Fruit fly (Drosophila melanogaster) whole organism, embryonic: ENCODE results near the gene RhoGAPp190.
A peak's percentile ranks its signal among the peaks of the same experiment; 100 is the strongest.

Source experiments
- BEAF-32 ChIP-seq: fragments of 200-800 bp; sonication (Bioruptor generic); optimal IDR thresholded peaks from 3 replicates; lab custom pipeline; 2017; ENCODE audit warnings: missing biosample characterization, missing genetic modification characterization, mild to moderate bottlenecking, moderate library complexity, missing genetic modification reagents
- CG11504 ChIP-seq: fragments of 200-800 bp; sonication (Bioruptor generic); optimal IDR thresholded peaks from 3 replicates; lab custom pipeline; 2019; ENCODE audit warnings: missing biosample characterization, mild to moderate bottlenecking, missing genetic modification characterization, moderate library complexity
- CG11695 ChIP-seq: fragments of 200-800 bp; sonication (Bioruptor generic); IDR thresholded peaks from 3 replicates; pipeline ENCODE4 v1.3.6; 2022; ENCODE audit warnings: missing biosample characterization, missing genetic modification characterization
- CG12299 ChIP-seq: fragments of 200-800 bp; sonication (Bioruptor generic); optimal IDR thresholded peaks from 2 replicates; lab custom pipeline; 2018; ENCODE audit warnings: missing biosample characterization, mild to moderate bottlenecking, missing genetic modification characterization
- CG12391 ChIP-seq: fragments of 200-800 bp; sonication (Bioruptor generic); optimal IDR thresholded peaks from 3 replicates; lab custom pipeline; 2018; ENCODE audit warnings: missing biosample characterization, mild to moderate bottlenecking, missing genetic modification characterization, moderate library complexity
- CG14710 ChIP-seq: fragments of 200-800 bp; sonication (Bioruptor generic); optimal IDR thresholded peaks from 3 replicates; lab custom pipeline; 2019; ENCODE audit warnings: missing biosample characterization, mild to moderate bottlenecking, missing genetic modification characterization, moderate library complexity
- CG1529 ChIP-seq: fragments of 200-800 bp; sonication (Bioruptor generic); optimal IDR thresholded peaks from 3 replicates; lab custom pipeline; 2018; ENCODE audit warnings: missing biosample characterization, missing genetic modification characterization
- CG15514 ChIP-seq: fragments of 200-800 bp; sonication (Bioruptor generic); optimal IDR thresholded peaks from 3 replicates; lab custom pipeline; 2017; ENCODE audit warnings: missing biosample characterization, missing genetic modification characterization, mild to moderate bottlenecking, moderate library complexity, missing genetic modification reagents
- CG17612 ChIP-seq: fragments of 200-800 bp; sonication (Bioruptor generic); IDR thresholded peaks from 2 replicates; pipeline ENCODE4 v1.3.6; 2022; ENCODE audit warnings: missing biosample characterization, missing genetic modification characterization
- CG18619 ChIP-seq: fragments of 200-800 bp; sonication (Bioruptor generic); optimal IDR thresholded peaks from 3 replicates; lab custom pipeline; 2017; ENCODE audit warnings: missing biosample characterization, mild to moderate bottlenecking, missing genetic modification characterization
- CG30431 ChIP-seq: fragments of 200-800 bp; sonication (Bioruptor generic); optimal IDR thresholded peaks from 2 replicates; lab custom pipeline; 2017; ENCODE audit warnings: missing biosample characterization, missing genetic modification characterization
- CG3847 ChIP-seq: fragments of 200-800 bp; sonication (Bioruptor generic); IDR thresholded peaks from 2 replicates; pipeline ENCODE4 v1.3.6; 2022; ENCODE audit warnings: missing biosample characterization, missing genetic modification characterization
- CG5245 ChIP-seq: fragments of 200-800 bp; sonication (Bioruptor generic); optimal IDR thresholded peaks from 3 replicates; lab custom pipeline; 2016; ENCODE audit warnings: missing biosample characterization, missing genetic modification characterization
- CG6791 ChIP-seq: fragments of 200-800 bp; sonication (Bioruptor generic); IDR thresholded peaks from 3 replicates; pipeline ENCODE4 v1.3.6; 2022; ENCODE audit warnings: missing biosample characterization, missing genetic modification characterization; ENCODE audit not compliant: partially characterized antibody
- CG8290 ChIP-seq, 3 experiments: fragments of 200-800 bp; sonication (Bioruptor generic); optimal IDR thresholded peaks; 2 replicates each; lab custom pipeline; 2016 to 2019; ENCODE audit warnings: missing biosample characterization in 3 of 3, missing genetic modification characterization in 3 of 3, mild to moderate bottlenecking in 2 of 3, moderate library complexity in 1 of 3
- CG8924 ChIP-seq: fragments of 200-800 bp; optimal IDR thresholded peaks from 3 replicates; lab custom pipeline; 2019; ENCODE audit warnings: missing biosample characterization, mild to moderate bottlenecking, missing genetic modification characterization, moderate library complexity
- CG9932 ChIP-seq: fragments of 200-800 bp; sonication (Bioruptor generic); IDR thresholded peaks from 2 replicates; pipeline ENCODE4 v1.3.6; 2022; ENCODE audit warnings: missing biosample characterization, missing genetic modification characterization
- CoRest ChIP-seq: fragments of 200-800 bp; sonication (Bioruptor generic); optimal IDR thresholded peaks from 3 replicates; lab custom pipeline; 2018; ENCODE audit warnings: missing biosample characterization, mild to moderate bottlenecking, missing genetic modification characterization, moderate library complexity
- Hsf ChIP-seq: fragments of 200-800 bp; sonication (Bioruptor generic); optimal IDR thresholded peaks from 3 replicates; lab custom pipeline; 2016; ENCODE audit warnings: missing biosample characterization, missing genetic modification characterization
- Lpt ChIP-seq: fragments of >200 bp; optimal IDR thresholded peaks from 2 replicates; lab custom pipeline; 2018; ENCODE audit warnings: missing biosample characterization, missing genetic modification characterization
- MBD-R2 ChIP-seq: fragments of 200-800 bp; sonication (Bioruptor generic); IDR thresholded peaks from 2 replicates; pipeline ENCODE4 v1.3.6; 2022; ENCODE audit warnings: missing biosample characterization, missing genetic modification characterization
- NFAT ChIP-seq: fragments of 200-800 bp; sonication (Bioruptor generic); IDR thresholded peaks from 2 replicates; pipeline ENCODE4 v1.3.6; 2022; ENCODE audit warnings: missing biosample characterization, missing genetic modification characterization
- Oaz ChIP-seq: fragments of 200-800 bp; sonication (Bioruptor generic); IDR thresholded peaks from 2 replicates; pipeline ENCODE4 v1.3.6; 2022; ENCODE audit warnings: missing biosample characterization, missing genetic modification characterization
- Sry-β ChIP-seq: fragments of 200-800 bp; sonication (Bioruptor generic); optimal IDR thresholded peaks from 2 replicates; lab custom pipeline; 2018; ENCODE audit warnings: missing biosample characterization, mild to moderate bottlenecking, missing genetic modification characterization, moderate library complexity
- Ssrp ChIP-seq: fragments of 200-800 bp; sonication (Bioruptor generic); optimal IDR thresholded peaks from 2 replicates; lab custom pipeline; 2018; ENCODE audit warnings: missing biosample characterization, mild to moderate bottlenecking, missing genetic modification characterization, moderate library complexity
- ap ChIP-seq: fragments of 200-800 bp; sonication (Bioruptor generic); IDR thresholded peaks from 2 replicates; pipeline ENCODE4 v1.3.6; 2022; ENCODE audit warnings: missing biosample characterization, missing genetic modification characterization
- ash1 ChIP-seq: fragments of 200-800 bp; sonication (Bioruptor generic); optimal IDR thresholded peaks from 2 replicates; lab custom pipeline; 2018; ENCODE audit warnings: missing biosample characterization, mild to moderate bottlenecking, missing genetic modification characterization
- bigmax ChIP-seq: fragments of 200-800 bp; sonication (Bioruptor generic); optimal IDR thresholded peaks from 2 replicates; lab custom pipeline; 2018; ENCODE audit warnings: missing biosample characterization, mild to moderate bottlenecking, missing genetic modification characterization
- dmrt99B ChIP-seq: fragments of 200-800 bp; sonication (Bioruptor generic); optimal IDR thresholded peaks from 2 replicates; lab custom pipeline; 2018; ENCODE audit warnings: missing biosample characterization, mild to moderate bottlenecking, missing genetic modification characterization, moderate library complexity
- dpn ChIP-seq, 2 experiments: fragments of 200-800 bp; sonication (Bioruptor generic); optimal IDR thresholded peaks; 3 replicates each; lab custom pipeline; 2016; ENCODE audit warnings: missing biosample characterization in 2 of 2, missing genetic modification characterization in 2 of 2
- exex ChIP-seq: fragments of 200-800 bp; sonication (Bioruptor generic); optimal IDR thresholded peaks from 4 replicates; lab custom pipeline; 2018; ENCODE audit warnings: missing biosample characterization, mild to moderate bottlenecking, missing genetic modification characterization, moderate library complexity
- gfzf ChIP-seq: fragments of 200-800 bp; sonication (Bioruptor generic); optimal IDR thresholded peaks from 2 replicates; lab custom pipeline; 2016; ENCODE audit warnings: missing biosample characterization, mild to moderate bottlenecking, missing genetic modification characterization, moderate library complexity
- grau ChIP-seq: fragments of 200-800 bp; optimal IDR thresholded peaks from 3 replicates; lab custom pipeline; 2019; ENCODE audit warnings: missing biosample characterization, mild to moderate bottlenecking, missing genetic modification characterization, moderate library complexity
- inv ChIP-seq: fragments of 200-800 bp; sonication (Bioruptor generic); IDR thresholded peaks from 2 replicates; pipeline ENCODE4 v1.3.6; 2022; ENCODE audit warnings: missing biosample characterization, missing genetic modification characterization; ENCODE audit not compliant: partially characterized antibody
- kni ChIP-seq: fragments of 200-800 bp; sonication (Bioruptor generic); optimal IDR thresholded peaks from 3 replicates; lab custom pipeline; 2017; ENCODE audit warnings: mild to moderate bottlenecking, missing biosample characterization, missing genetic modification reagents, missing genetic modification characterization
- luna ChIP-seq: fragments of 200-800 bp; sonication (Bioruptor generic); optimal IDR thresholded peaks from 2 replicates; lab custom pipeline; 2016; ENCODE audit warnings: missing biosample characterization, missing genetic modification characterization
- prd ChIP-seq, 3 experiments: fragments of >200 bp in 2 of 3; fragments of 200-800 bp in 1 of 3; sonication (Bioruptor generic) in 1 of 3; optimal IDR thresholded peaks in 2 of 3; IDR thresholded peaks in 1 of 3; 2 replicates in 2 of 3; 3 replicates in 1 of 3; pipeline versions ENCODE4 v1.3.6 to Lab custom; 2017 to 2022; ENCODE audit warnings: missing biosample characterization in 1 of 3, missing genetic modification characterization in 1 of 3
- psq ChIP-seq: fragments of 200-800 bp; sonication (Bioruptor generic); optimal IDR thresholded peaks from 2 replicates; lab custom pipeline; 2017; ENCODE audit warnings: missing biosample characterization, missing genetic modification characterization
- ro ChIP-seq: fragments of 200-800 bp; sonication (Bioruptor generic); IDR thresholded peaks from 2 replicates; pipeline ENCODE4 v1.3.6; 2022; ENCODE audit warnings: missing biosample characterization, missing genetic modification characterization
- row ChIP-seq: fragments of 200-800 bp; sonication (Bioruptor generic); IDR thresholded peaks from 3 replicates; pipeline ENCODE4 v1.3.6; 2022; ENCODE audit warnings: missing biosample characterization, missing genetic modification characterization
- run ChIP-seq: fragments of 200-800 bp; sonication (Bioruptor generic); optimal IDR thresholded peaks from 3 replicates; lab custom pipeline; 2018; ENCODE audit warnings: missing biosample characterization, mild to moderate bottlenecking, missing genetic modification characterization
- ssp ChIP-seq: fragments of 200-800 bp; sonication (Bioruptor generic); IDR thresholded peaks from 2 replicates; pipeline ENCODE4 v1.3.6; 2022; ENCODE audit warnings: missing biosample characterization, missing genetic modification characterization
- trem ChIP-seq: fragments of 200-800 bp; optimal IDR thresholded peaks from 3 replicates; lab custom pipeline; 2019; ENCODE audit warnings: missing biosample characterization, mild to moderate bottlenecking, missing genetic modification characterization, moderate library complexity
- ttk ChIP-seq: fragments of 200-800 bp; sonication (Bioruptor generic); IDR thresholded peaks from 2 replicates; pipeline ENCODE4 v2.1.2; 2022; ENCODE audit warnings: missing biosample characterization, missing genetic modification characterization
- unpg ChIP-seq: fragments of 200-800 bp; sonication (Bioruptor generic); optimal IDR thresholded peaks from 3 replicates; lab custom pipeline; 2018; ENCODE audit warnings: missing biosample characterization, mild to moderate bottlenecking, missing genetic modification characterization, moderate library complexity
- yki ChIP-seq: fragments of >200 bp; optimal IDR thresholded peaks from 3 replicates; lab custom pipeline; 2018
- zf30C ChIP-seq: fragments of 200-800 bp; sonication (Bioruptor generic); optimal IDR thresholded peaks from 3 replicates; lab custom pipeline; 2018; ENCODE audit warnings: missing biosample characterization, mild to moderate bottlenecking, missing genetic modification characterization

The RhoGAPp190 gene

dm6 chrX:17657716-17658115, 5.4 kb upstream of the RhoGAPp190 start (continued):
- TF ChIP-seq trem (tag; lab: Kevin White, UChicago): no peak
- peak; percentile 22 for TF ChIP-seq exex (tag; lab: Kevin White, UChicago)

- TF ChIP-seq CG18619 (peak; percentile 3), CG17612 (GFP tag; lab: Robert Waterston, UW) (no peak), bigmax (GFP tag; lab: Kevin White, UChicago) (no peak), CG8290 (GFP tag; optimal IDR thresholded peaks at IDR 0.05; lab: Kevin White, UChicago) (no peak), CG8290 (tag; optimal IDR thresholded peaks at IDR 0.05; lab: Kevin White, UChicago) (peak in 1 of 2 experiments; percentile 7), BEAF-32 (GFP tag; lab: Kevin White, UChicago) (peak; percentile 2), CG6791 (GFP tag; lab: Robert Waterston, UW) (no peak), CG9932 (GFP tag; lab: Robert Waterston, UW) (0 out of 2 replicates have a peak, but pooled peaks have one; percentile 10), ap (no peak), psq (GFP tag; lab: Kevin White, UChicago) (peak; percentile 45), prd (optimal IDR thresholded peaks at IDR 0.05; lab: Kevin White, UChicago) (no peak), prd (GFP tag; IDR thresholded peaks at IDR 0.05; lab: Robert Waterston, UW) (0 out of 3 replicates have a peak, but pooled peaks have one; percentile 30), ttk (GFP tag; lab: Robert Waterston, UW) (no peak), CG12299 (tag; lab: Kevin White, UChicago) (peak; percentile 14), row (peak; percentile 71; the same call in 2 of the 3 replicates), CoRest (tag; lab: Kevin White, UChicago) (peak; percentile 31), dpn (GFP tag; optimal IDR thresholded peaks at IDR 0.05; lab: Kevin White, UChicago) (no peak), Lpt (no peak), CG3847 (GFP tag; lab: Robert Waterston, UW) (peak; percentile 15; the same call in 1 of the 2 replicates), CG14710 (tag; lab: Kevin White, UChicago) (peak; percentile 28), CG30431 (GFP tag; lab: Kevin White, UChicago) (no peak), yki (lab: Kevin White, UChicago) (no peak), ro (GFP tag; lab: Robert Waterston, UW) (no peak), MBD-R2 (GFP tag; lab: Robert Waterston, UW) (peak; percentile 21; the same call in 1 of the 2 replicates), inv (no peak), unpg (GFP tag; lab: Kevin White, UChicago) (no peak), CG11695 (GFP tag; lab: Robert Waterston, UW) (no peak), CG15514 (GFP tag; lab: Kevin White, UChicago) (peak; percentile 96), run (no peak), gfzf (GFP tag; lab: Kevin White, UChicago) (peak; percentile 56), Hsf (GFP tag; lab: Kevin White, UChicago) (no peak), CG12391 (tag; lab: Kevin White, UChicago) (peak; percentile 9), zf30C (GFP tag; lab: Kevin White, UChicago) (no peak), Oaz (GFP tag; lab: Robert Waterston, UW) (no peak), CG5245 (no peak), grau (peak; percentile 12), dmrt99B (tag; lab: Kevin White, UChicago) (no peak), kni (GFP tag; lab: Kevin White, UChicago) (peak; percentile 37), NFAT (GFP tag; lab: Robert Waterston, UW) (0 out of 2 replicates have a peak, but pooled peaks have one; percentile 4), luna (GFP tag; lab: Kevin White, UChicago) (no peak), CG1529 (GFP tag; lab: Kevin White, UChicago) (no peak), ssp (GFP tag; lab: Robert Waterston, UW) (no peak), CG8924 (tag; lab: Kevin White, UChicago) (peak; percentile 34), ash1 (GFP tag; lab: Kevin White, UChicago) (no peak), CG11504 (tag; lab: Kevin White, UChicago) (peak; percentile 39), Sry-β (GFP tag; lab: Kevin White, UChicago) (peak; percentile 87), Ssrp (tag; lab: Kevin White, UChicago) (no peak)
Observed at dm6 chrX:17657050-17657696, 4.8 kb upstream of the RhoGAPp190 start, which contains the start of gene beta-Spec. beta-Spec (plus strand) TSS chrX:17657372.
